Worm (Caenorhabditis elegans): ENCODE data around the gene fkh-7.

DNA sequence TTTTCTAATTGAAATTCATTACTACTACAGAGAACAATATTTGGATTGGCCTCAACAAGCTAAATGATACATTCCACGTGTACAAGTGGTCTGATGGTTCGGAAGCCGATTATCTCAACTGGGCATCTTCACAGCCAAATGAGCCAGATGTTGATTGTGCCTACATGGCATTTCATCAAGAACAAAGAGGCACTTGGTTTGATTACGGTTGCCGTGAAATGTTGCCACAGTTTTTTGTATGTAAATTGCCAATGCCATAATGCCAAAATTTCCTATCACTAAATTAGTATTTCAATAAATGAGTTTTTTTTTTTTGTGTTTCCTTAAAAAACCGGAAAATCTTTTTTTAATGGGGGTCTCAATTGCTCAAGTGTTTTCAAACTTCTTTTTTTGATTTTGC lies 70.2 kb downstream of the fkh-7 start:
- TF ChIP-seq ref-1 (GFP tag; conservative IDR thresholded peaks at IDR 0.05) (no peak), cog-1 (tag; optimal IDR thresholded peaks at IDR 0.05) (no peak)
